Worm (Caenorhabditis elegans): ENCODE data around the gene arrd-19.

DNA sequence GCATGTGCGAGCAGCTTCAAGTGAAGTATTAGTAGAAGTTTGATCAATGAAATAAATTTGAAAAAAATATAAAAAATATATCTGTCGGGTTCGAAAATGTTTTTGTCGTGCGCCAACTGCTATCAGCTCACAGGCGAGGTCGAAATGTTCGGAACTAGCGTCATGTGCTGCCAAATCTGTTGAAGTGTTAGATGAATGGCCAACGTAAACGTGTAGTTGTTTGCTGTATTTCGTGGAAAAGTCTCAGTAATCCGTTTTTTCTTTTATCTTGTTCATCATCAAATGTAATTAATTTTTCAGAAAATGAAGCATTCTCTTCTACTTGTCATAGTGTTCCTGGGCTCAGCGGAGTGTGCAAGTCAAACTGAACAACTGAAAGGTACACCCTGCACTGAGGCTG is 34.6 kb upstream of the arrd-19 start, which contains the start of gene C17B7.15:
- no peak for TF ChIP-seq crh-2 (tag; optimal IDR thresholded peaks at IDR 0.05)
- TF ChIP-seq R02D3.7 (tag; optimal IDR thresholded peaks at IDR 0.05), result no peak
- TF ChIP-seq nhr-129 (tag; optimal IDR thresholded peaks at IDR 0.05), result no peak
- no peak for TF ChIP-seq ama-1 (optimal IDR thresholded peaks at IDR 0.05)
- TF ChIP-seq alr-1 (tag; optimal IDR thresholded peaks at IDR 0.05), result no peak

Data from whole organism, L2 larva.